Worm (Caenorhabditis elegans) whole organism, L3 larva: ENCODE measurements around the gene str-228.

ENCODE experiments used
- ZK546.5 ChIP-seq: sonication (generic microtip); optimal IDR thresholded peaks from 2 replicates; lab custom pipeline; 2017; ENCODE audit warnings: missing biosample characterization, missing genetic modification characterization
- ama-1 ChIP-seq: fragments of 150-350 bp; optimal IDR thresholded peaks from 2 replicates; lab custom pipeline; 2018
- ceh-82 ChIP-seq: fragments of 150-350 bp; optimal IDR thresholded peaks from 2 replicates; lab custom pipeline; 2014; ENCODE audit warnings: missing biosample characterization, missing genetic modification characterization
- egl-27 ChIP-seq: sonication (generic microtip); optimal IDR thresholded peaks from 4 replicates; lab custom pipeline; 2017; ENCODE audit warnings: missing biosample characterization, missing genetic modification reagents, missing genetic modification characterization
- lin-39 ChIP-seq: fragments of 150-350 bp; optimal IDR thresholded peaks from 2 replicates; lab custom pipeline; 2018; ENCODE audit warnings: missing biosample characterization, missing genetic modification reagents, missing genetic modification characterization
- nhr-11 ChIP-seq: fragments of 150-350 bp; optimal IDR thresholded peaks from 2 replicates; lab custom pipeline; 2014; ENCODE audit warnings: missing biosample characterization, missing genetic modification characterization
- nhr-12 ChIP-seq: fragments of 150-350 bp; optimal IDR thresholded peaks from 2 replicates; lab custom pipeline; 2014; ENCODE audit warnings: missing biosample characterization, missing genetic modification characterization
- nhr-25 ChIP-seq: sonication (generic microtip); optimal IDR thresholded peaks from 2 replicates; lab custom pipeline; 2017; ENCODE audit warnings: missing biosample characterization, missing genetic modification characterization
- nhr-77 ChIP-seq: fragments of 150-350 bp; optimal IDR thresholded peaks from 2 replicates; lab custom pipeline; 2014; ENCODE audit warnings: missing biosample characterization, missing genetic modification characterization
- pha-4 ChIP-seq: fragments of 150-350 bp; optimal IDR thresholded peaks from 2 replicates; lab custom pipeline; 2014; ENCODE audit warnings: missing biosample characterization, missing genetic modification reagents, missing genetic modification characterization
- sea-2 ChIP-seq: fragments of 150-350 bp; sonication (generic microtip); optimal IDR thresholded peaks from 4 replicates; lab custom pipeline; 2014; ENCODE audit warnings: missing biosample characterization, missing genetic modification reagents, missing genetic modification characterization
- skn-1 ChIP-seq: fragments of 150-350 bp; optimal IDR thresholded peaks from 2 replicates; lab custom pipeline; 2014; ENCODE audit warnings: missing biosample characterization, missing genetic modification characterization
- snpc-4 ChIP-seq: fragments of 150-350 bp; optimal IDR thresholded peaks from 2 replicates; lab custom pipeline; 2014; ENCODE audit warnings: missing biosample characterization, missing genetic modification characterization

ce11 chrV:3543344-3543743 lies 33.4 kb downstream of the str-228 start, which contains the start of gene nhr-222:
- TF ChIP-seq lin-39 (tag; lab: Kevin White, UChicago) (no peak), nhr-77 (tag; lab: Kevin White, UChicago) (no peak), ceh-82 (tag; lab: Kevin White, UChicago) (no peak), pha-4 (no peak), snpc-4 (tag; lab: Kevin White, UChicago) (no peak), nhr-11 (tag; lab: Kevin White, UChicago) (no peak), ZK546.5 (tag; lab: Kevin White, UChicago) (no peak), nhr-25 (tag; lab: Kevin White, UChicago) (no peak), sea-2 (GFP tag; lab: Kevin White, UChicago) (no peak), nhr-12 (tag; lab: Kevin White, UChicago) (no peak), skn-1 (no peak), ama-1 (no peak), egl-27 (tag; lab: Kevin White, UChicago) (no peak)
